Fruit fly (Drosophila melanogaster) whole organism, embryonic: Measurements from ENCODE around the gene Kpc1.

Experiments used
- Bdp1 ChIP-seq: fragments of 200-800 bp; sonication (Bioruptor generic); optimal IDR thresholded peaks from 3 replicates; lab custom pipeline; 2016; ENCODE audit warnings: missing biosample characterization, missing genetic modification characterization
- C15 ChIP-seq: fragments of 200-800 bp; sonication (Bioruptor generic); IDR thresholded peaks from 3 replicates; pipeline ENCODE4 v1.3.6; 2022; ENCODE audit warnings: missing biosample characterization, missing genetic modification characterization
- CG10979 ChIP-seq: fragments of 200-800 bp; sonication (Bioruptor generic); optimal IDR thresholded peaks from 2 replicates; lab custom pipeline; 2018; ENCODE audit warnings: missing biosample characterization, mild to moderate bottlenecking, missing genetic modification characterization, moderate library complexity
- CG12769 ChIP-seq: fragments of 200-800 bp; sonication (Bioruptor generic); optimal IDR thresholded peaks from 2 replicates; lab custom pipeline; 2019; ENCODE audit warnings: missing biosample characterization, mild to moderate bottlenecking, missing genetic modification characterization, moderate library complexity
- CG13123 ChIP-seq: fragments of 200-800 bp; sonication (Bioruptor generic); optimal IDR thresholded peaks from 2 replicates; lab custom pipeline; 2016; ENCODE audit warnings: missing biosample characterization, missing genetic modification characterization
- CG14014 ChIP-seq: fragments of 200-800 bp; sonication (Bioruptor generic); IDR thresholded peaks from 2 replicates; pipeline ENCODE4 v1.3.6; 2022; ENCODE audit warnings: missing biosample characterization, missing genetic modification characterization
- CG17912 ChIP-seq: fragments of 200-800 bp; sonication (Bioruptor generic); optimal IDR thresholded peaks from 2 replicates; lab custom pipeline; 2018; ENCODE audit warnings: missing biosample characterization, mild to moderate bottlenecking, missing genetic modification characterization
- CG18011 ChIP-seq: fragments of 200-800 bp; sonication (Bioruptor generic); optimal IDR thresholded peaks from 2 replicates; lab custom pipeline; 2017; ENCODE audit warnings: missing biosample characterization, missing genetic modification characterization, mild to moderate bottlenecking, moderate library complexity, missing genotype
- CG18262 ChIP-seq: fragments of 200-800 bp; optimal IDR thresholded peaks from 3 replicates; lab custom pipeline; 2019; ENCODE audit warnings: missing biosample characterization, mild to moderate bottlenecking, missing genetic modification characterization, moderate library complexity
- CG18599 ChIP-seq: fragments of 200-800 bp; sonication (Bioruptor generic); optimal IDR thresholded peaks from 3 replicates; lab custom pipeline; 2017; ENCODE audit warnings: missing biosample characterization, missing genetic modification characterization, mild to moderate bottlenecking, moderate library complexity, missing genetic modification reagents
- CG2889 ChIP-seq: fragments of 200-800 bp; sonication (Bioruptor generic); IDR thresholded peaks from 3 replicates; pipeline ENCODE4 v1.3.6; 2022; ENCODE audit warnings: missing biosample characterization, missing genetic modification characterization
- CG30431 ChIP-seq: fragments of 200-800 bp; sonication (Bioruptor generic); optimal IDR thresholded peaks from 2 replicates; lab custom pipeline; 2017; ENCODE audit warnings: missing biosample characterization, missing genetic modification characterization
- CG33557 ChIP-seq: fragments of 200-800 bp; sonication (Bioruptor generic); optimal IDR thresholded peaks from 2 replicates; lab custom pipeline; 2019; ENCODE audit warnings: missing biosample characterization, mild to moderate bottlenecking, missing genetic modification characterization, moderate library complexity
- CG8290 ChIP-seq, 3 experiments: fragments of 200-800 bp; sonication (Bioruptor generic); optimal IDR thresholded peaks; 2 replicates each; lab custom pipeline; 2016 to 2019; ENCODE audit warnings: missing biosample characterization in 3 of 3, missing genetic modification characterization in 3 of 3, mild to moderate bottlenecking in 2 of 3, moderate library complexity in 1 of 3
- CG8924 ChIP-seq: fragments of 200-800 bp; optimal IDR thresholded peaks from 3 replicates; lab custom pipeline; 2019; ENCODE audit warnings: missing biosample characterization, mild to moderate bottlenecking, missing genetic modification characterization, moderate library complexity
- CG8944 ChIP-seq: fragments of 200-800 bp; sonication (Bioruptor generic); optimal IDR thresholded peaks from 3 replicates; lab custom pipeline; 2016; ENCODE audit warnings: missing biosample characterization, missing genetic modification characterization
- CG9797 ChIP-seq: fragments of 200-800 bp; sonication (Bioruptor generic); optimal IDR thresholded peaks from 3 replicates; lab custom pipeline; 2018; ENCODE audit warnings: missing biosample characterization, mild to moderate bottlenecking, missing genetic modification characterization
- CTCF ChIP-seq: fragments of 200-800 bp; sonication (Bioruptor generic); optimal IDR thresholded peaks from 2 replicates; lab custom pipeline; 2017; ENCODE audit warnings: missing biosample characterization, mild to moderate bottlenecking, missing genetic modification characterization, moderate library complexity
- Dip2 ChIP-seq: fragments of 200-800 bp; sonication (Bioruptor generic); IDR thresholded peaks from 2 replicates; pipeline ENCODE4 v1.3.6; 2022; ENCODE audit warnings: missing biosample characterization, missing genetic modification characterization
- HHEX ChIP-seq: fragments of 200-800 bp; sonication (Bioruptor generic); optimal IDR thresholded peaks from 3 replicates; lab custom pipeline; 2017; ENCODE audit warnings: missing biosample characterization, mild to moderate bottlenecking, missing genetic modification characterization, missing genetic modification reagents
- HLH4C ChIP-seq: fragments of 200-800 bp; sonication (Bioruptor generic); IDR thresholded peaks from 3 replicates; pipeline ENCODE4 v1.3.6; 2022; ENCODE audit warnings: missing biosample characterization, missing genetic modification characterization; ENCODE audit not compliant: partially characterized antibody
- Hmx ChIP-seq: fragments of 200-800 bp; sonication (Bioruptor generic); optimal IDR thresholded peaks from 2 replicates; lab custom pipeline; 2016; ENCODE audit warnings: missing biosample characterization, missing genetic modification characterization
- Hr51 ChIP-seq, 2 experiments: fragments of 200-800 bp; sonication (Bioruptor generic); optimal IDR thresholded peaks; 2 replicates in 1 of 2; 3 replicates in 1 of 2; lab custom pipeline; 2016 to 2018; ENCODE audit warnings: missing biosample characterization in 2 of 2, missing genetic modification characterization in 2 of 2, mild to moderate bottlenecking in 1 of 2, moderate library complexity in 1 of 2
- Hsf ChIP-seq: fragments of 200-800 bp; sonication (Bioruptor generic); optimal IDR thresholded peaks from 3 replicates; lab custom pipeline; 2016; ENCODE audit warnings: missing biosample characterization, missing genetic modification characterization
- Lhr ChIP-seq: fragments of 200-800 bp; sonication (Bioruptor generic); optimal IDR thresholded peaks from 3 replicates; lab custom pipeline; 2017; ENCODE audit warnings: mild to moderate bottlenecking, missing biosample characterization, missing genetic modification reagents, missing genetic modification characterization
- Mes4 ChIP-seq: fragments of 200-800 bp; sonication (Bioruptor generic); optimal IDR thresholded peaks from 2 replicates; lab custom pipeline; 2016; ENCODE audit warnings: missing biosample characterization, missing genetic modification characterization
- NC2α ChIP-seq: fragments of 200-800 bp; sonication (Bioruptor generic); optimal IDR thresholded peaks from 2 replicates; lab custom pipeline; 2016; ENCODE audit warnings: missing biosample characterization, missing genetic modification characterization
- NfI ChIP-seq: fragments of 200-800 bp; sonication (Bioruptor generic); optimal IDR thresholded peaks from 3 replicates; lab custom pipeline; 2018; ENCODE audit warnings: missing biosample characterization, mild to moderate bottlenecking, missing genetic modification characterization, moderate library complexity
- Rfx ChIP-seq: fragments of 200-800 bp; sonication (Bioruptor generic); IDR thresholded peaks from 2 replicates; pipeline ENCODE4 v1.3.6; 2022; ENCODE audit warnings: missing biosample characterization, missing genetic modification characterization
- Sox102F ChIP-seq: fragments of 200-800 bp; sonication (Bioruptor generic); optimal IDR thresholded peaks from 2 replicates; lab custom pipeline; 2018; ENCODE audit warnings: missing biosample characterization, mild to moderate bottlenecking, missing genetic modification characterization, moderate library complexity
- Trl ChIP-seq, 3 experiments: fragments of >200 bp in 2 of 3; fragments of 200-800 bp in 1 of 3; sonication (Bioruptor generic) in 1 of 3; optimal IDR thresholded peaks; 2 replicates in 1 of 3; 3 replicates in 2 of 3; lab custom pipeline; 2016 to 2017; ENCODE audit warnings: missing biosample characterization in 1 of 3, missing genetic modification characterization in 1 of 3
- az2 ChIP-seq: fragments of 200-800 bp; sonication (Bioruptor generic); optimal IDR thresholded peaks from 3 replicates; lab custom pipeline; 2016; ENCODE audit warnings: missing biosample characterization, missing genetic modification characterization
- btn ChIP-seq: fragments of 200-800 bp; sonication (Bioruptor generic); optimal IDR thresholded peaks from 2 replicates; lab custom pipeline; 2016; ENCODE audit warnings: missing biosample characterization, missing genetic modification characterization
- da ChIP-seq: fragments of 200-800 bp; sonication (Bioruptor generic); optimal IDR thresholded peaks from 2 replicates; lab custom pipeline; 2016; ENCODE audit warnings: missing biosample characterization, missing genetic modification characterization
- dmrt99B ChIP-seq: fragments of 200-800 bp; sonication (Bioruptor generic); optimal IDR thresholded peaks from 2 replicates; lab custom pipeline; 2018; ENCODE audit warnings: missing biosample characterization, mild to moderate bottlenecking, missing genetic modification characterization, moderate library complexity
- emc ChIP-seq: fragments of 200-800 bp; sonication (Bioruptor generic); optimal IDR thresholded peaks from 2 replicates; lab custom pipeline; 2016; ENCODE audit warnings: missing biosample characterization, missing genetic modification characterization
- eve ChIP-seq, 2 experiments: fragments of >200 bp; optimal IDR thresholded peaks; 2 replicates each; lab custom pipeline; 2017; ENCODE audit warnings: missing biosample characterization in 2 of 2, missing genetic modification characterization in 2 of 2
- fd96Cb ChIP-seq: fragments of 200-800 bp; sonication (Bioruptor generic); optimal IDR thresholded peaks from 2 replicates; lab custom pipeline; 2018; ENCODE audit warnings: missing biosample characterization, mild to moderate bottlenecking, missing genetic modification characterization, moderate library complexity
- fu2 ChIP-seq: fragments of 200-800 bp; sonication (Bioruptor generic); optimal IDR thresholded peaks from 2 replicates; lab custom pipeline; 2016; ENCODE audit warnings: missing biosample characterization, missing genetic modification characterization
- gsb-n ChIP-seq: fragments of 200-800 bp; sonication (Bioruptor generic); optimal IDR thresholded peaks from 3 replicates; lab custom pipeline; 2018; ENCODE audit warnings: missing biosample characterization, mild to moderate bottlenecking, missing genetic modification characterization
- inv ChIP-seq: fragments of 200-800 bp; sonication (Bioruptor generic); IDR thresholded peaks from 2 replicates; pipeline ENCODE4 v1.3.6; 2022; ENCODE audit warnings: missing biosample characterization, missing genetic modification characterization; ENCODE audit not compliant: partially characterized antibody
- luna ChIP-seq: fragments of 200-800 bp; sonication (Bioruptor generic); optimal IDR thresholded peaks from 2 replicates; lab custom pipeline; 2016; ENCODE audit warnings: missing biosample characterization, missing genetic modification characterization
- nau ChIP-seq: fragments of 200-800 bp; sonication (Bioruptor generic); optimal IDR thresholded peaks from 3 replicates; lab custom pipeline; 2017; ENCODE audit warnings: missing biosample characterization, mild to moderate bottlenecking, missing genetic modification characterization, missing genetic modification reagents
- peb ChIP-seq: fragments of 200-800 bp; sonication (Bioruptor generic); IDR thresholded peaks from 2 replicates; pipeline ENCODE4 v1.3.6; 2022; ENCODE audit warnings: missing biosample characterization, missing genetic modification characterization
- ranshi ChIP-seq: fragments of 200-800 bp; sonication (Bioruptor generic); IDR thresholded peaks from 2 replicates; pipeline ENCODE4 v1.3.6; 2022; ENCODE audit warnings: missing biosample characterization, missing genetic modification characterization
- sisA ChIP-seq: fragments of 200-800 bp; sonication (Bioruptor generic); IDR thresholded peaks from 2 replicates; pipeline ENCODE4 v1.3.6; 2022; ENCODE audit warnings: missing biosample characterization, missing genetic modification characterization
- tio ChIP-seq: fragments of 200-800 bp; sonication (Bioruptor generic); optimal IDR thresholded peaks from 2 replicates; lab custom pipeline; 2017; ENCODE audit warnings: missing biosample characterization, missing genetic modification characterization, inconsistent platforms
- tup ChIP-seq: fragments of 200-800 bp; sonication (Bioruptor generic); optimal IDR thresholded peaks from 2 replicates; lab custom pipeline; 2016; ENCODE audit warnings: missing biosample characterization, mild to moderate bottlenecking, missing genetic modification characterization, moderate library complexity
- unc-4 ChIP-seq: fragments of 200-800 bp; sonication (Bioruptor generic); IDR thresholded peaks from 2 replicates; pipeline ENCODE4 v1.3.6; 2022; ENCODE audit warnings: missing biosample characterization, missing genetic modification characterization; ENCODE audit not compliant: partially characterized antibody

Kpc1 gene

DNA sequence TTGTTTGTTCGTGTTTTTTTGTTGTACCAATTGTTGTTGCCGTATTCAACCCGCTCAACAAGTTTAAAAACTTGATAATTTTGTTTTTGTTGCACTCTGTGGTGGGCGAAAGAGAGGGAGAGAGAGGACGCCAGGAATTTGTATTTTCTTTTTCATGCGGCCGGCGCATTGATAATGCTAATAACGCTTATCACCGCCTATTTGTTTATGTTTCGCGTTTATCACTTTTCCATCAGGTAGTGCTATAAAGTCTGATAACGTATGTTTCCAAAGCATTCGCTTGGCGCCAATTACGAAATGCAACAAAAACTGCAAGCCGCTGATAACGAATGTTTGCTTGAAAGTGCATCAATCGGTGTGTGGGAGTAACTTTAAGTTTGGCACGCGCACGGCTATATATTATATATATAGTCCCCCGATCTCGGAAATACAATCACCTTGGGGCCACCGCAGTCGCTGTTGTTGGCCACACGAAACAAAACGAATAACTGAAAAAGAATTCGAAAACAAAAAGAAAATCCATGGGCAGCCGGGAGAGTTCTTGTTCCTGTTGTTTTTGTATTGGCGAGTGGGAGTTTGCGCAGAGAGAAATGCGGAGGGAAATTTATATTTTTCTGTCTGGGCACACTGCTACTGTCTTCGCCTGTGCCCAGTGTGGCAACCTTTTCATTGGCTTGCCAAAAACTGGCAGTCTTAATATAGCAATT is 48.8 kb downstream of the Kpc1 start, which contains the start of gene Glys (continued):
- TF ChIP-seq CG30431 (GFP tag; lab: Kevin White, UChicago) (no peak), btn (GFP tag; lab: Kevin White, UChicago) (no peak), luna (no peak), nau (no peak), Rfx (GFP tag; lab: Robert Waterston, UW) (no peak; the same call in 1 of the 2 replicates), Hr51 (GFP tag; optimal IDR thresholded peaks at IDR 0.05; lab: Kevin White, UChicago) (no peak), fu2 (no peak), peb (no peak), CTCF (GFP tag; lab: Kevin White, UChicago) (no peak), CG18262 (tag; lab: Kevin White, UChicago) (no peak), CG9797 (peak; percentile 81), unc-4 (GFP tag; lab: Robert Waterston, UW) (no peak), az2 (GFP tag; lab: Kevin White, UChicago) (no peak), Dip2 (GFP tag; lab: Robert Waterston, UW) (no peak), CG18011 (no peak), eve (GFP tag; optimal IDR thresholded peaks at IDR 0.05; lab: Kevin White, UChicago) (peak in 1 of 2 experiments; percentile 48), CG8924 (tag; lab: Kevin White, UChicago) (peak; percentile 3), CG14014 (GFP tag; lab: Robert Waterston, UW) (no peak), CG18599 (peak; percentile 60), NfI (GFP tag; lab: Kevin White, UChicago) (no peak), CG8290 (GFP tag; optimal IDR thresholded peaks at IDR 0.05; lab: Kevin White, UChicago) (no peak), CG8290 (tag; optimal IDR thresholded peaks at IDR 0.05; lab: Kevin White, UChicago) (no peak), fd96Cb (tag; lab: Kevin White, UChicago) (no peak), CG33557 (GFP tag; lab: Kevin White, UChicago) (no peak), CG17912 (GFP tag; lab: Kevin White, UChicago) (no peak), CG12769 (tag; lab: Kevin White, UChicago) (peak; percentile 96), C15 (GFP tag; lab: Robert Waterston, UW) (no peak), ranshi (GFP tag; lab: Robert Waterston, UW) (no peak; the same call in 1 of the 2 replicates), CG13123 (GFP tag; lab: Kevin White, UChicago) (no peak), HLH4C (GFP tag; lab: Robert Waterston, UW) (peak; percentile 40; the same call in 1 of the 3 replicates), CG8944 (GFP tag; lab: Kevin White, UChicago) (no peak), sisA (GFP tag; lab: Robert Waterston, UW) (no peak), Hmx (no peak), CG10979 (tag; lab: Kevin White, UChicago) (no peak), inv (GFP tag; lab: Robert Waterston, UW) (no peak), Bdp1 (GFP tag; lab: Kevin White, UChicago) (no peak), Trl (optimal IDR thresholded peaks at IDR 0.05; lab: Kevin White, UChicago) (peak; percentile 49 to 55), Trl (GFP tag; optimal IDR thresholded peaks at IDR 0.05; lab: Kevin White, UChicago) (peak; percentile 42), Lhr (peak; percentile 64), gsb-n (tag; lab: Kevin White, UChicago) (no peak), NC2α (GFP tag; lab: Kevin White, UChicago) (no peak), tio (GFP tag; lab: Kevin White, UChicago) (no peak), da (GFP tag; lab: Kevin White, UChicago) (no peak), emc (GFP tag; lab: Kevin White, UChicago) (no peak), Mes4 (GFP tag; lab: Kevin White, UChicago) (no peak), HHEX (GFP tag; lab: Kevin White, UChicago) (no peak), Hsf (GFP tag; lab: Kevin White, UChicago) (no peak), dmrt99B (no peak), Sox102F (GFP tag; lab: Kevin White, UChicago) (no peak), tup (GFP tag; lab: Kevin White, UChicago) (no peak), CG2889 (GFP tag; lab: Robert Waterston, UW) (no peak)
